Worm (Caenorhabditis elegans): ENCODE data around the gene clec-136.

DNA sequence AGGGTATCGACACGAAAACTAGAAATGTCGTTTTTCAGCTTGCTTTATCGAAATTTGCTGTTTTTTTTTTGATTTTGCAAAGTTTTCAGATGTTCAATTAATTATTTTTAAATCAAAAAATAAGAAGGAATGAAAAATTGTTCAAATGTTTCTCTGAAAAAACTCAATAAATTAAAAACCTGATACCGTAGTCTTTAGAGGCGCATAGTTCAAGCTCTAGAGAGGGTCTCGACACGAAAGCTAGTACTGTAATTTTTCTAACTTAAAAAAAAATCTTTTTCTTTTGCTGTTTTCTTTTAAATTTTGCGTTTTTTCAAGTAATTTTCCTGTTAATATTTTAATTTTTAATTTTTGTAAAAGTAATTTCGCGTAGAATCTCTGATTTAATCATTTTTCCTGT lies 50.1 kb downstream of the clec-136 start:
- TF ChIP-seq hlh-1 (tag; optimal IDR thresholded peaks at IDR 0.05) (no peak), nhr-12 (tag; optimal IDR thresholded peaks at IDR 0.05) (no peak), nhr-28 (tag; optimal IDR thresholded peaks at IDR 0.05) (no peak), snpc-4 (tag; optimal IDR thresholded peaks at IDR 0.05) (no peak)

Data from whole organism, mixed stage, embryonic.